Worm (Caenorhabditis elegans) whole organism, young adult: ENCODE measurements around the gene nlp-11.

ENCODE experiments used
- B0261.1 ChIP-seq: sonication (generic microtip); optimal IDR thresholded peaks from 2 replicates; lab custom pipeline; 2016; ENCODE audit warnings: mild to moderate bottlenecking, missing genetic modification characterization, moderate library complexity, missing compliant biosample characterization
- C17E4.6 ChIP-seq: fragments of 200-800 bp; sonication (Bioruptor generic); IDR thresholded peaks from 2 replicates; pipeline ENCODE4 v1.3.6; 2022; ENCODE audit warnings: missing genetic modification reagents, missing genetic modification characterization, missing compliant biosample characterization
- F33H1.4 ChIP-seq: fragments of 200-800 bp; sonication (Bioruptor generic); IDR thresholded peaks from 2 replicates; pipeline ENCODE4 v1.3.6; 2022; ENCODE audit warnings: missing genetic modification reagents, missing genetic modification characterization, missing compliant biosample characterization
- F39B2.1 ChIP-seq: fragments of 200-800 bp; sonication (Bioruptor generic); IDR thresholded peaks from 2 replicates; pipeline ENCODE4 v1.3.6; 2022; ENCODE audit warnings: missing genetic modification reagents, missing genetic modification characterization, missing compliant biosample characterization
- Y56A3A.18 ChIP-seq: fragments of 200-800 bp; sonication (Bioruptor generic); IDR thresholded peaks from 2 replicates; pipeline ENCODE4 v1.3.6; 2022; ENCODE audit warnings: missing genetic modification reagents, missing genetic modification characterization, missing compliant biosample characterization
- Y79H2A.3 ChIP-seq: fragments of 200-800 bp; sonication (Bioruptor generic); conservative IDR thresholded peaks from 2 replicates; pipeline ENCODE4 v1.3.6; 2022; ENCODE audit warnings: missing genetic modification reagents, missing genetic modification characterization, missing compliant biosample characterization
- ZK185.1 ChIP-seq: sonication (generic microtip); optimal IDR thresholded peaks from 2 replicates; lab custom pipeline; 2016; ENCODE audit warnings: mild to moderate bottlenecking, missing genetic modification characterization, missing compliant biosample characterization; ENCODE audit not compliant: poor library complexity, severe bottlenecking
- attf-3 ChIP-seq: fragments of 200-800 bp; sonication (Bioruptor generic); conservative IDR thresholded peaks from 2 replicates; pipeline ENCODE4 v1.3.6; 2022; ENCODE audit warnings: missing genetic modification reagents, missing genetic modification characterization, missing compliant biosample characterization
- bed-2 ChIP-seq: fragments of 200-800 bp; sonication (Bioruptor generic); IDR thresholded peaks from 2 replicates; pipeline ENCODE4 v1.3.6; 2022; ENCODE audit warnings: missing genetic modification reagents, missing genetic modification characterization, missing compliant biosample characterization
- ccch-3 ChIP-seq: fragments of 200-800 bp; sonication (Bioruptor generic); optimal IDR thresholded peaks from 2 replicates; lab custom pipeline; 2018; ENCODE audit warnings: mild to moderate bottlenecking, missing genetic modification characterization, missing compliant biosample characterization
- ceh-100 ChIP-seq: fragments of 200-800 bp; sonication (Bioruptor generic); IDR thresholded peaks from 2 replicates; pipeline ENCODE4 v1.3.6; 2022; ENCODE audit warnings: missing genetic modification reagents, missing genetic modification characterization, missing compliant biosample characterization
- ceh-27 ChIP-seq: fragments of 200-800 bp; sonication (Bioruptor generic); optimal IDR thresholded peaks from 2 replicates; lab custom pipeline; 2018; ENCODE audit warnings: mild to moderate bottlenecking, missing genetic modification characterization, moderate library complexity, missing compliant biosample characterization
- dpff-1 ChIP-seq: sonication (generic microtip); optimal IDR thresholded peaks from 2 replicates; lab custom pipeline; 2017; ENCODE audit warnings: mild to moderate bottlenecking, missing genetic modification characterization, missing compliant biosample characterization
- dpl-1 ChIP-seq: fragments of 150-350 bp; optimal IDR thresholded peaks from 2 replicates; lab custom pipeline; 2014; ENCODE audit warnings: missing biosample characterization, missing genetic modification reagents, missing genetic modification characterization
- efl-1 ChIP-seq: fragments of 150-350 bp; optimal IDR thresholded peaks from 2 replicates; lab custom pipeline; 2014; ENCODE audit warnings: missing biosample characterization, missing genetic modification reagents, missing genetic modification characterization
- ekl-4 ChIP-seq: fragments of 200-800 bp; sonication (Bioruptor generic); IDR thresholded peaks from 2 replicates; pipeline ENCODE4 v1.3.6; 2022; ENCODE audit warnings: missing genetic modification reagents, missing genetic modification characterization, missing compliant biosample characterization
- let-526 ChIP-seq: fragments of 200-800 bp; sonication (Bioruptor generic); IDR thresholded peaks from 2 replicates; pipeline ENCODE4 v1.3.6; 2022; ENCODE audit warnings: missing genetic modification reagents, missing genetic modification characterization, missing compliant biosample characterization
- lin-35 ChIP-seq, 3 experiments: fragments of 150-350 bp in 2 of 3; sonication (generic microtip) in 1 of 3; optimal IDR thresholded peaks; 2 replicates each; lab custom pipeline; 2014 to 2018; ENCODE audit warnings: missing biosample characterization in 3 of 3, missing genetic modification characterization in 3 of 3, missing genetic modification reagents in 3 of 3
- mxl-1 ChIP-seq: sonication (generic microtip); optimal IDR thresholded peaks from 2 replicates; lab custom pipeline; 2016; ENCODE audit warnings: missing genetic modification characterization, missing compliant biosample characterization
- nfya-1 ChIP-seq: sonication (generic microtip); optimal IDR thresholded peaks from 2 replicates; lab custom pipeline; 2017; ENCODE audit warnings: antibody characterized with exemption, missing compliant biosample characterization, missing genetic modification characterization, borderline replicate concordance; ENCODE audit not compliant: insufficient read depth
- nfyb-1 ChIP-seq: fragments of 200-800 bp; sonication (Bioruptor generic); IDR thresholded peaks from 2 replicates; pipeline ENCODE4 v1.3.6; 2022; ENCODE audit warnings: missing genetic modification reagents, missing genetic modification characterization, missing compliant biosample characterization
- nhr-120 ChIP-seq: fragments of 200-800 bp; sonication (Bioruptor generic); IDR thresholded peaks from 2 replicates; pipeline ENCODE4 v1.3.6; 2022; ENCODE audit warnings: missing genetic modification characterization, missing compliant biosample characterization
- nhr-27 ChIP-seq: fragments of 200-800 bp; sonication (Bioruptor generic); optimal IDR thresholded peaks from 2 replicates; lab custom pipeline; 2018; ENCODE audit warnings: mild to moderate bottlenecking, missing genetic modification characterization, moderate library complexity, missing compliant biosample characterization
- pbrm-1 ChIP-seq: fragments of 200-800 bp; sonication (Bioruptor generic); IDR thresholded peaks from 2 replicates; pipeline ENCODE4 v1.3.6; 2022; ENCODE audit warnings: missing genetic modification reagents, missing genetic modification characterization, missing compliant biosample characterization
- pha-4 ChIP-seq: fragments of 150-350 bp; sonication (generic microtip); optimal IDR thresholded peaks from 2 replicates; lab custom pipeline; 2014; ENCODE audit warnings: missing biosample characterization, missing genetic modification reagents, missing genetic modification characterization
- rpc-1 ChIP-seq, 2 experiments: fragments of 150-350 bp in 1 of 2; sonication (generic microtip) in 1 of 2; optimal IDR thresholded peaks; 2 replicates each; lab custom pipeline; 2014 to 2018; ENCODE audit warnings: missing biosample characterization in 1 of 2, missing genetic modification characterization in 1 of 2, missing genetic modification reagents in 1 of 2, missing genotype in 1 of 2
- sdz-38 ChIP-seq: sonication (generic microtip); optimal IDR thresholded peaks from 2 replicates; lab custom pipeline; 2016; ENCODE audit warnings: missing genotype, missing genetic modification characterization, missing compliant biosample characterization
- sea-2 ChIP-seq: fragments of 200-800 bp; sonication (Bioruptor generic); IDR thresholded peaks from 2 replicates; pipeline ENCODE4 v1.3.6; 2022; ENCODE audit warnings: missing genetic modification characterization, missing compliant biosample characterization
- snpc-4 ChIP-seq, 5 experiments: fragments of 150-350 bp in 1 of 5; sonication (generic microtip) in 4 of 5; optimal IDR thresholded peaks; 2 replicates each; lab custom pipeline; 2014 to 2018; ENCODE audit warnings: missing genetic modification characterization in 5 of 5, missing biosample characterization in 3 of 5, antibody characterized with exemption in 2 of 5, mild to moderate bottlenecking in 2 of 5, missing compliant biosample characterization in 2 of 5, missing genotype in 2 of 5, moderate library complexity in 2 of 5, missing genetic modification reagents in 1 of 5
- xnd-1 ChIP-seq: sonication (generic microtip); optimal IDR thresholded peaks from 2 replicates; lab custom pipeline; 2016; ENCODE audit warnings: missing genotype, missing genetic modification reagents, missing genetic modification characterization, missing compliant biosample characterization
- zfh-2 ChIP-seq: fragments of 200-800 bp; sonication (Bioruptor generic); conservative IDR thresholded peaks from 2 replicates; pipeline ENCODE4 v1.3.6; 2022; ENCODE audit warnings: missing genetic modification reagents, missing genetic modification characterization, missing compliant biosample characterization
- ztf-28 ChIP-seq: fragments of 200-800 bp; sonication (Bioruptor generic); IDR thresholded peaks from 2 replicates; pipeline ENCODE4 v1.3.6; 2022; ENCODE audit warnings: missing genetic modification reagents, missing genetic modification characterization, missing compliant biosample characterization
- ztf-6 ChIP-seq: fragments of 200-800 bp; sonication (Bioruptor generic); IDR thresholded peaks from 2 replicates; pipeline ENCODE4 v1.3.6; 2022; ENCODE audit warnings: missing genetic modification reagents, missing genetic modification characterization, missing compliant biosample characterization

Gene nlp-11

DNA sequence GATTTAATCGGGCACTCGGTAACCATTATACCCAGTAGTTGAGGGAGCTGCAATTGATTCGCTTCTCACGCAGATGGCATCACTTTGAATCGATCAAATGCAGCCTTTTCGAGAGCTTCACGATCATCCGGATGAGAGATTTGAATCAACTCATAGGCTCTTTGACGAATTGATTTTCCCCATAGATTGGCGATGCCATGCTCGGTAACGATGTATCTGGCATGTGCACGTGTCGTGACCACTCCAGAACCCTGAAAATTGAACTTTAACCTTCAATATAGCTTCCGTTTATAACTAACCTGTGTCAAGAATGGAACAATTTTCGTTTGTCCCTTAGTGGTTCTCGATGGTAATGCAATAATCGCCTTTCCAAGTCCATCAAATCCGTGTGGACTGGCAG is 7.6 kb downstream of the nlp-11 start:
- TF ChIP-seq let-526 (GFP tag; lab: Robert Waterston, UW): no peak
- TF ChIP-seq Y79H2A.3: no peak
- TF ChIP-seq ZK185.1 (tag; lab: Kevin White, UChicago): no peak
- TF ChIP-seq pha-4 (tag; lab: Kevin White, UChicago): no peak
- no peak for TF ChIP-seq zfh-2 (GFP tag; lab: Robert Waterston, UW)
- TF ChIP-seq rpc-1 (optimal IDR thresholded peaks at IDR 0.05; lab: Kevin White, UChicago): no peak
- no peak for TF ChIP-seq rpc-1 (tag; optimal IDR thresholded peaks at IDR 0.05; lab: Kevin White, UChicago)
- no peak for TF ChIP-seq lin-35 (GFP tag; optimal IDR thresholded peaks at IDR 0.05; lab: Kevin White, UChicago)
- TF ChIP-seq nhr-120 (GFP tag; lab: Robert Waterston, UW): no peak
- TF ChIP-seq, all 124 proteins: peak for 0

DNA sequence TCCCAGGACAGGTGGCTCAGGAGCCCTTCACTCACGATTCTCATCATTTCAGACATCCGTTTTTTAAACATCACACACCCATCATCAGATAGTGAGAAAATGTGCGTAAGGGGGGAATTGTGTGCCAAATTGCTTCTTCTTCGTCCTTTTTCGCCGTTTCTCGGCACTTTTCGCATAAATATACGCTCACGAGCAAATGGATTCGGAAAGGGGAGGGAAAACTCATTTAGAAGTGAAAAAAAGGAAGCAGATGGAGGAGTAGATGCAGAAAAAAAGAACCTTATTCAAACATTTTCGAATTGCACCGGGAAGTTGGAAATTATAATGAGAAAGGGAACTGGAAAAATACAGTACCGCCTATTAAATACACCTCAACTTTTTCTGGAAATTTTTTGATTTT is 9.7 kb downstream of the nlp-11 start:
- no peak for TF ChIP-seq ztf-6 (GFP tag; lab: Robert Waterston, UW)
- no peak for TF ChIP-seq nhr-27 (tag; lab: Kevin White, UChicago)
- TF ChIP-seq mxl-1 (tag; lab: Kevin White, UChicago): no peak
- TF ChIP-seq ceh-27 (GFP tag; lab: Kevin White, UChicago): no peak
- TF ChIP-seq ztf-28 (GFP tag; lab: Robert Waterston, UW): no peak
- TF ChIP-seq F39B2.1: no peak
- TF ChIP-seq sdz-38 (tag; lab: Kevin White, UChicago): no peak
- no peak for TF ChIP-seq F33H1.4
- no peak for TF ChIP-seq Y79H2A.3
- TF ChIP-seq rpc-1 (optimal IDR thresholded peaks at IDR 0.05; lab: Kevin White, UChicago): no peak
- TF ChIP-seq rpc-1 (tag; optimal IDR thresholded peaks at IDR 0.05; lab: Kevin White, UChicago): no peak
- TF ChIP-seq dpl-1 (GFP tag; lab: Kevin White, UChicago): no peak
- TF ChIP-seq efl-1: no peak

ce11 chrII:9680493-9680892 is 11.2 kb downstream of the nlp-11 start, which contains the start of gene ZK1320.13:
ZK1320.13 (plus strand) TSS chrII:9680793.
- TF ChIP-seq nfya-1 (tag; lab: Kevin White, UChicago): no peak
- TF ChIP-seq Y56A3A.18 (GFP tag; lab: Robert Waterston, UW): no peak
- TF ChIP-seq snpc-4 (GFP tag; optimal IDR thresholded peaks at IDR 0.05; lab: Kevin White, UChicago): no peak
- no peak for TF ChIP-seq snpc-4 (tag; optimal IDR thresholded peaks at IDR 0.05; lab: Kevin White, UChicago)
- TF ChIP-seq nfyb-1 (GFP tag; lab: Robert Waterston, UW): no peak
- TF ChIP-seq ceh-100 (GFP tag; lab: Robert Waterston, UW): no peak
- TF ChIP-seq pbrm-1: no peak
- no peak for TF ChIP-seq C17E4.6 (GFP tag; lab: Robert Waterston, UW)
- TF ChIP-seq bed-2 (GFP tag; lab: Robert Waterston, UW): no peak
- TF ChIP-seq rpc-1 (optimal IDR thresholded peaks at IDR 0.05; lab: Kevin White, UChicago): no peak
- TF ChIP-seq rpc-1 (tag; optimal IDR thresholded peaks at IDR 0.05; lab: Kevin White, UChicago): no peak
- no peak for TF ChIP-seq ccch-3 (GFP tag; lab: Kevin White, UChicago)
- TF ChIP-seq dpff-1 (tag; lab: Kevin White, UChicago): no peak
- TF ChIP-seq dpl-1 (GFP tag; lab: Kevin White, UChicago): no peak
- no peak for TF ChIP-seq ekl-4 (GFP tag; lab: Robert Waterston, UW)
- TF ChIP-seq attf-3 (GFP tag; lab: Robert Waterston, UW): no peak
- no peak for TF ChIP-seq lin-35 (GFP tag; optimal IDR thresholded peaks at IDR 0.05; lab: Kevin White, UChicago)
- no peak for TF ChIP-seq xnd-1 (tag; lab: Kevin White, UChicago)
- no peak for TF ChIP-seq sea-2
- no peak for TF ChIP-seq B0261.1 (tag; lab: Kevin White, UChicago)
